Worm (Caenorhabditis elegans) whole organism, L3 larva: ENCODE measurements around the gene nhr-253.

Experiments
- aly-2 ChIP-seq: fragments of 150-350 bp; optimal IDR thresholded peaks from 2 replicates; lab custom pipeline; 2014; ENCODE audit warnings: missing biosample characterization, missing genetic modification characterization
- ama-1 ChIP-seq: fragments of 150-350 bp; optimal IDR thresholded peaks from 2 replicates; lab custom pipeline; 2018
- ceh-16 ChIP-seq: sonication (generic microtip); optimal IDR thresholded peaks from 2 replicates; lab custom pipeline; 2017; ENCODE audit warnings: missing biosample characterization, missing genetic modification characterization
- ceh-28 ChIP-seq: fragments of 150-350 bp; optimal IDR thresholded peaks from 2 replicates; lab custom pipeline; 2014; ENCODE audit warnings: missing biosample characterization, missing genetic modification reagents, missing genetic modification characterization
- ceh-9 ChIP-seq: sonication (generic microtip); optimal IDR thresholded peaks from 2 replicates; lab custom pipeline; 2018; ENCODE audit warnings: missing biosample characterization, missing genetic modification characterization
- daf-12 ChIP-seq: fragments of 150-350 bp; optimal IDR thresholded peaks from 2 replicates; lab custom pipeline; 2014; ENCODE audit warnings: missing biosample characterization, missing genetic modification reagents, missing genetic modification characterization
- egl-27 ChIP-seq: sonication (generic microtip); optimal IDR thresholded peaks from 4 replicates; lab custom pipeline; 2017; ENCODE audit warnings: missing biosample characterization, missing genetic modification reagents, missing genetic modification characterization
- egl-5 ChIP-seq: fragments of 150-350 bp; optimal IDR thresholded peaks from 2 replicates; lab custom pipeline; 2017; ENCODE audit warnings: missing biosample characterization, missing genetic modification reagents, missing genetic modification characterization, inconsistent platforms
- elt-2 ChIP-seq: sonication (generic microtip); optimal IDR thresholded peaks from 2 replicates; lab custom pipeline; 2016; ENCODE audit warnings: missing genetic modification reagents, mild to moderate bottlenecking, missing genetic modification characterization, missing compliant biosample characterization
- elt-3 ChIP-seq, 3 experiments: fragments of 150-350 bp in 1 of 3; sonication (generic microtip) in 2 of 3; optimal IDR thresholded peaks; 2 replicates in 2 of 3; 4 replicates in 1 of 3; lab custom pipeline; 2014 to 2017; ENCODE audit warnings: missing biosample characterization in 3 of 3, missing genetic modification characterization in 3 of 3
- eor-1 ChIP-seq, 2 experiments: fragments of 150-350 bp; optimal IDR thresholded peaks; 2 replicates each; lab custom pipeline; 2014 to 2018; ENCODE audit warnings: missing biosample characterization in 2 of 2, missing genetic modification characterization in 2 of 2
- fkh-10 ChIP-seq: sonication (generic microtip); optimal IDR thresholded peaks from 2 replicates; lab custom pipeline; 2017; ENCODE audit warnings: missing biosample characterization, missing genetic modification reagents, missing genetic modification characterization
- fos-1 ChIP-seq: fragments of 150-350 bp; optimal IDR thresholded peaks from 2 replicates; lab custom pipeline; 2014; ENCODE audit warnings: missing biosample characterization, missing genetic modification characterization
- hmg-11 ChIP-seq: sonication (generic microtip); optimal IDR thresholded peaks from 2 replicates; lab custom pipeline; 2016; ENCODE audit warnings: missing genetic modification characterization, missing compliant biosample characterization
- jun-1 ChIP-seq: fragments of 150-350 bp; optimal IDR thresholded peaks from 2 replicates; lab custom pipeline; 2014; ENCODE audit warnings: missing biosample characterization, missing genetic modification reagents, missing genetic modification characterization
- lin-15B ChIP-seq: fragments of 150-350 bp; optimal IDR thresholded peaks from 2 replicates; lab custom pipeline; 2014; ENCODE audit warnings: missing biosample characterization, missing genetic modification characterization
- lin-39 ChIP-seq: fragments of 150-350 bp; optimal IDR thresholded peaks from 2 replicates; lab custom pipeline; 2018; ENCODE audit warnings: missing biosample characterization, missing genetic modification reagents, missing genetic modification characterization
- lsy-12 ChIP-seq: sonication (generic microtip); optimal IDR thresholded peaks from 2 replicates; lab custom pipeline; 2016; ENCODE audit warnings: mild to moderate bottlenecking, missing genetic modification characterization, missing compliant biosample characterization
- mdl-1 ChIP-seq: fragments of 150-350 bp; optimal IDR thresholded peaks from 2 replicates; lab custom pipeline; 2014; ENCODE audit warnings: missing biosample characterization, missing genetic modification characterization
- mml-1 ChIP-seq: fragments of 150-350 bp; sonication (generic microtip); optimal IDR thresholded peaks from 3 replicates; lab custom pipeline; 2014; ENCODE audit warnings: missing biosample characterization, missing genetic modification characterization
- nfya-1 ChIP-seq: sonication (generic microtip); optimal IDR thresholded peaks from 2 replicates; lab custom pipeline; 2017; ENCODE audit warnings: missing genetic modification characterization, mild to moderate bottlenecking, missing compliant biosample characterization, antibody characterized with exemption, moderate library complexity; ENCODE audit not compliant: insufficient read depth
- nhr-11 ChIP-seq: fragments of 150-350 bp; optimal IDR thresholded peaks from 2 replicates; lab custom pipeline; 2014; ENCODE audit warnings: missing biosample characterization, missing genetic modification characterization
- nhr-23 ChIP-seq: fragments of 150-350 bp; optimal IDR thresholded peaks from 2 replicates; lab custom pipeline; 2014; ENCODE audit warnings: missing biosample characterization, missing genetic modification reagents, missing genetic modification characterization
- nhr-237 ChIP-seq: fragments of 150-350 bp; optimal IDR thresholded peaks from 2 replicates; lab custom pipeline; 2014; ENCODE audit warnings: missing biosample characterization, missing genetic modification characterization
- nhr-25 ChIP-seq: sonication (generic microtip); optimal IDR thresholded peaks from 2 replicates; lab custom pipeline; 2017; ENCODE audit warnings: missing biosample characterization, missing genetic modification characterization
- nhr-43 ChIP-seq: sonication (generic microtip); optimal IDR thresholded peaks from 2 replicates; lab custom pipeline; 2016; ENCODE audit warnings: mild to moderate bottlenecking, missing genetic modification characterization, missing compliant biosample characterization; ENCODE audit not compliant: poor library complexity, severe bottlenecking
- nhr-76 ChIP-seq: fragments of 150-350 bp; sonication (generic microtip); optimal IDR thresholded peaks from 5 replicates; lab custom pipeline; 2014; ENCODE audit warnings: missing biosample characterization, missing genetic modification characterization
- nhr-77 ChIP-seq: fragments of 150-350 bp; optimal IDR thresholded peaks from 2 replicates; lab custom pipeline; 2014; ENCODE audit warnings: missing biosample characterization, missing genetic modification characterization
- pha-4 ChIP-seq: fragments of 150-350 bp; optimal IDR thresholded peaks from 2 replicates; lab custom pipeline; 2014; ENCODE audit warnings: missing biosample characterization, missing genetic modification reagents, missing genetic modification characterization
- pqm-1 ChIP-seq: fragments of 150-350 bp; optimal IDR thresholded peaks from 2 replicates; lab custom pipeline; 2017; ENCODE audit warnings: missing biosample characterization, missing genetic modification characterization, inconsistent platforms
- sea-2 ChIP-seq: fragments of 150-350 bp; sonication (generic microtip); optimal IDR thresholded peaks from 4 replicates; lab custom pipeline; 2014; ENCODE audit warnings: missing biosample characterization, missing genetic modification reagents, missing genetic modification characterization
- skn-1 ChIP-seq: fragments of 150-350 bp; optimal IDR thresholded peaks from 2 replicates; lab custom pipeline; 2014; ENCODE audit warnings: missing biosample characterization, missing genetic modification characterization
- snpc-4 ChIP-seq: fragments of 150-350 bp; optimal IDR thresholded peaks from 2 replicates; lab custom pipeline; 2014; ENCODE audit warnings: missing biosample characterization, missing genetic modification characterization
- tbx-2 ChIP-seq: sonication (generic microtip); optimal IDR thresholded peaks from 2 replicates; lab custom pipeline; 2016; ENCODE audit warnings: mild to moderate bottlenecking, missing genetic modification characterization, missing compliant biosample characterization
- unc-39 ChIP-seq: sonication (generic microtip); optimal IDR thresholded peaks from 4 replicates; lab custom pipeline; 2017; ENCODE audit warnings: missing biosample characterization, missing genetic modification characterization
- unc-62 ChIP-seq: fragments of 150-350 bp; sonication (generic microtip); optimal IDR thresholded peaks from 4 replicates; lab custom pipeline; 2014; ENCODE audit warnings: missing biosample characterization, missing genetic modification reagents, missing genetic modification characterization
- zag-1 ChIP-seq: fragments of 150-350 bp; optimal IDR thresholded peaks from 2 replicates; lab custom pipeline; 2014; ENCODE audit warnings: missing biosample characterization, missing genetic modification characterization
- ztf-11 ChIP-seq: fragments of 150-350 bp; optimal IDR thresholded peaks from 2 replicates; lab custom pipeline; 2014; ENCODE audit warnings: missing biosample characterization, missing genetic modification characterization

The nhr-253 gene

ce11 chrV:403028-403427 lies 6.6 kb downstream of the nhr-253 start, which contains the start of gene srh-62:
srh-62 (minus strand) TSS chrV:403128.
- no peak for TF ChIP-seq fos-1 (tag; lab: Kevin White, UChicago)
- TF ChIP-seq nhr-76 (tag; lab: Kevin White, UChicago) = no peak
- no peak for TF ChIP-seq skn-1 (tag; lab: Kevin White, UChicago)
- no peak for TF ChIP-seq lin-15B
- no peak for TF ChIP-seq nhr-11
- no peak for TF ChIP-seq jun-1 (tag; lab: Kevin White, UChicago)
- no peak for TF ChIP-seq nhr-23 (tag; lab: Kevin White, UChicago)
- TF ChIP-seq nhr-77 (tag; lab: Kevin White, UChicago) = no peak
- TF ChIP-seq elt-3 (tag; optimal IDR thresholded peaks at IDR 0.05; lab: Kevin White, UChicago) = no peak
- TF ChIP-seq aly-2 (tag; lab: Kevin White, UChicago) = no peak
- TF ChIP-seq snpc-4 (tag; lab: Kevin White, UChicago) = no peak
- TF ChIP-seq ceh-16 (tag; lab: Kevin White, UChicago) = no peak
- TF ChIP-seq mml-1 (tag; lab: Kevin White, UChicago) = no peak
- no peak for TF ChIP-seq nfya-1 (tag; lab: Kevin White, UChicago)

- no peak for TF ChIP-seq mdl-1 (tag; lab: Kevin White, UChicago)
- no peak for TF ChIP-seq daf-12
- no peak for TF ChIP-seq nfya-1 (tag; lab: Kevin White, UChicago)
- no peak for TF ChIP-seq lsy-12 (tag; lab: Kevin White, UChicago)
- no peak for TF ChIP-seq nhr-76 (tag; lab: Kevin White, UChicago)
- TF ChIP-seq pqm-1 (tag; lab: Kevin White, UChicago) = no peak
- no peak for TF ChIP-seq lin-15B
- TF ChIP-seq ceh-28 (tag; lab: Kevin White, UChicago) = no peak
- no peak for TF ChIP-seq elt-2 (tag; lab: Kevin White, UChicago)
- TF ChIP-seq nhr-23 (tag; lab: Kevin White, UChicago) = no peak
- no peak for TF ChIP-seq aly-2 (tag; lab: Kevin White, UChicago)
- no peak for TF ChIP-seq lin-39 (tag; lab: Kevin White, UChicago)
- no peak for TF ChIP-seq hmg-11 (tag; lab: Kevin White, UChicago)
- no peak for TF ChIP-seq fkh-10 (GFP tag; lab: Kevin White, UChicago)
- no peak for TF ChIP-seq pha-4 (tag; lab: Kevin White, UChicago)
- no peak for TF ChIP-seq ceh-16 (tag; lab: Kevin White, UChicago)
- TF ChIP-seq nhr-43 (tag; lab: Kevin White, UChicago) = no peak
- no peak for TF ChIP-seq nhr-25 (tag; lab: Kevin White, UChicago)
- no peak for TF ChIP-seq nhr-237 (tag; lab: Kevin White, UChicago)
- TF ChIP-seq, all 47 proteins: peak for 0
Observed at ce11 chrV:404210-404669, 7.8 kb downstream of the nhr-253 start, which contains the start of gene nhr-252. nhr-252 (plus strand) TSS chrV:404619.

ce11 chrV:412820-413219 lies 16.4 kb downstream of the nhr-253 start:
- TF ChIP-seq ztf-11 = no peak
- TF ChIP-seq sea-2 (GFP tag; lab: Kevin White, UChicago) = no peak
- no peak for TF ChIP-seq ceh-28 (tag; lab: Kevin White, UChicago)
- no peak for TF ChIP-seq egl-5 (tag; lab: Kevin White, UChicago)
- no peak for TF ChIP-seq pha-4 (tag; lab: Kevin White, UChicago)
- no peak for TF ChIP-seq unc-39
- TF ChIP-seq ama-1 (lab: Kevin White, UChicago) = no peak
- TF ChIP-seq tbx-2 (tag; lab: Kevin White, UChicago) = no peak
- TF ChIP-seq aly-2 (tag; lab: Kevin White, UChicago) = no peak
- no peak for TF ChIP-seq eor-1 (tag; optimal IDR thresholded peaks at IDR 0.05; lab: Kevin White, UChicago)
- no peak for TF ChIP-seq ceh-16 (tag; lab: Kevin White, UChicago)
- TF ChIP-seq snpc-4 (tag; lab: Kevin White, UChicago) = no peak
- TF ChIP-seq egl-27 = no peak
- no peak for TF ChIP-seq daf-12
- TF ChIP-seq lsy-12 (tag; lab: Kevin White, UChicago) = no peak
- TF ChIP-seq ceh-9 = no peak
- TF ChIP-seq nhr-23 (tag; lab: Kevin White, UChicago) = no peak
- no peak for TF ChIP-seq zag-1 (tag; lab: Kevin White, UChicago)
- TF ChIP-seq unc-62 (GFP tag; lab: Kevin White, UChicago) = no peak
- TF ChIP-seq, all 47 proteins: peak for 0
